Worm (Caenorhabditis elegans): Measurements from ENCODE around the gene ten-1.

DNA sequence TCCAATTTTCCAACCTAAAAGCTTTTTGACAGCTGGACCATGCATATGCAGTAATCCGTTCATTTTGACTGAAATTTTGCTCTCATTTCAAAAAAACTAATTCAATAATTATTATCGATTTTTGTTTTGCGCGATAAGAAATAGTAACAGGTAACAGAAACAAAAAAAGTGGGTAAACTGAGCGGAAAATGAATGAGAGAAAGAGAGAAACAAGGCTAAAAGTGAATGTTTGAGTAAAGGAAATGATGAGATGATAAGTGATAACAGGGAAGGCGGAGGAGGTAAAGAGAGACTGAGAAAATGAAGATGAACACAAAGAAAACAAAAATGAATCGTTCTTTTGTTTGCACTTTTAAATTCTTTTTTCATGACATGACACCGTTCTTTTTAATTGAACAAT lies 43.2 kb downstream of the ten-1 start, which contains the start of gene sma-3:
- TF ChIP-seq W03F9.2 (tag; optimal IDR thresholded peaks at IDR 0.05) (no peak), him-1 (tag; optimal IDR thresholded peaks at IDR 0.05) (no peak)

Measured in whole organism, L4/young adult.